Fruit fly (Drosophila melanogaster) whole organism, wandering third instar larva: Measurements from ENCODE around the gene sra.

ENCODE experiments used
- Abd-B ChIP-seq: fragments of >200 bp; optimal IDR thresholded peaks from 2 replicates; lab custom pipeline; 2017; ENCODE audit warnings: missing biosample characterization, missing genetic modification characterization
- CG32264 ChIP-seq: fragments of 200-800 bp; sonication (Bioruptor generic); optimal IDR thresholded peaks from 2 replicates; lab custom pipeline; 2016; ENCODE audit warnings: missing biosample characterization, missing genetic modification characterization
- CG9705 ChIP-seq: fragments of 200-800 bp; sonication (Bioruptor generic); optimal IDR thresholded peaks from 2 replicates; lab custom pipeline; 2018; ENCODE audit warnings: missing biosample characterization, mild to moderate bottlenecking, missing genetic modification characterization
- CrebA ChIP-seq: fragments of 200-800 bp; sonication (Bioruptor generic); optimal IDR thresholded peaks from 2 replicates; lab custom pipeline; 2016; ENCODE audit warnings: missing biosample characterization, mild to moderate bottlenecking, missing genetic modification characterization, borderline replicate concordance
- Dfd ChIP-seq: fragments of >200 bp; optimal IDR thresholded peaks from 2 replicates; lab custom pipeline; 2017; ENCODE audit warnings: missing biosample characterization, missing genetic modification characterization
- Dif ChIP-seq: fragments of 200-275, 200-300 bp; sonication (Bioruptor generic); optimal IDR thresholded peaks from 2 replicates; lab custom pipeline; 2018; ENCODE audit warnings: missing biosample characterization, missing genetic modification characterization; ENCODE audit not compliant: partially characterized antibody
- GATAd ChIP-seq: sonication (Bioruptor generic); optimal IDR thresholded peaks from 2 replicates; lab custom pipeline; 2016; ENCODE audit warnings: missing biosample characterization, missing genetic modification characterization
- HLH106 ChIP-seq: fragments of 200-800 bp; optimal IDR thresholded peaks from 3 replicates; lab custom pipeline; 2019; ENCODE audit warnings: missing biosample characterization, mild to moderate bottlenecking, missing genetic modification characterization, moderate library complexity
- Hnf4 ChIP-seq: fragments of 200-800 bp; sonication (Bioruptor generic); optimal IDR thresholded peaks from 2 replicates; lab custom pipeline; 2016; ENCODE audit warnings: missing biosample characterization, mild to moderate bottlenecking, missing genetic modification characterization
- Hr78 ChIP-seq: fragments of >200 bp; optimal IDR thresholded peaks from 2 replicates; lab custom pipeline; 2017; ENCODE audit warnings: missing biosample characterization, missing genetic modification characterization
- Hr83 ChIP-seq: fragments of 200-300 bp; sonication (Bioruptor generic); optimal IDR thresholded peaks from 2 replicates; lab custom pipeline; 2016; ENCODE audit warnings: missing biosample characterization, mild to moderate bottlenecking, missing genetic modification characterization, moderate library complexity; ENCODE audit not compliant: poor library complexity, severe bottlenecking
- Jra ChIP-seq: sonication (Bioruptor generic); optimal IDR thresholded peaks from 2 replicates; lab custom pipeline; 2016; ENCODE audit warnings: missing biosample characterization, missing genetic modification characterization
- Mio ChIP-seq: sonication (Bioruptor generic); optimal IDR thresholded peaks from 2 replicates; lab custom pipeline; 2016; ENCODE audit warnings: missing biosample characterization, missing genetic modification characterization
- Myc ChIP-seq: fragments of >200 bp; optimal IDR thresholded peaks from 2 replicates; lab custom pipeline; 2017
- N ChIP-seq: fragments of >200 bp; optimal IDR thresholded peaks from 2 replicates; lab custom pipeline; 2018; ENCODE audit warnings: missing biosample characterization, missing external identifiers, missing genetic modification characterization
- OdsH ChIP-seq: fragments of 200-800 bp; sonication (Bioruptor generic); optimal IDR thresholded peaks from 2 replicates; lab custom pipeline; 2016; ENCODE audit warnings: missing biosample characterization, mild to moderate bottlenecking, missing genetic modification characterization
- Rel ChIP-seq, 2 experiments: fragments of 200-800 bp; sonication (Bioruptor generic) in 1 of 2; optimal IDR thresholded peaks; 2 replicates in 1 of 2; 3 replicates in 1 of 2; lab custom pipeline; 2016 to 2019; ENCODE audit warnings: mild to moderate bottlenecking in 2 of 2, missing biosample characterization in 2 of 2, missing genetic modification characterization in 2 of 2, moderate library complexity in 1 of 2
- Sp1 ChIP-seq: fragments of 200-800 bp; sonication (Bioruptor generic); optimal IDR thresholded peaks from 3 replicates; lab custom pipeline; 2019; ENCODE audit warnings: missing biosample characterization, mild to moderate bottlenecking, missing genetic modification characterization, moderate library complexity
- Vsx2 ChIP-seq: fragments of 200-300, 225-300 bp; sonication (Bioruptor generic); optimal IDR thresholded peaks from 2 replicates; lab custom pipeline; 2018; ENCODE audit warnings: missing biosample characterization, missing genetic modification characterization; ENCODE audit not compliant: partially characterized antibody
- br ChIP-seq: fragments of 200-800 bp; sonication (Bioruptor generic); optimal IDR thresholded peaks from 2 replicates; lab custom pipeline; 2016; ENCODE audit warnings: missing biosample characterization, missing genetic modification characterization
- brk ChIP-seq: fragments of 200-800 bp; sonication (Bioruptor generic); optimal IDR thresholded peaks from 2 replicates; lab custom pipeline; 2016; ENCODE audit warnings: missing biosample characterization, mild to moderate bottlenecking, missing genetic modification characterization
- dl ChIP-seq, 2 experiments: fragments of 175-275, 200-275 bp in 1 of 2; fragments of 200-275 bp in 1 of 2; sonication (Bioruptor generic); optimal IDR thresholded peaks; lab custom pipeline; 2018; ENCODE audit warnings: mild to moderate bottlenecking in 2 of 2, missing biosample characterization in 2 of 2, missing genetic modification characterization in 2 of 2, moderate library complexity in 2 of 2; ENCODE audit not compliant: partially characterized antibody in 2 of 2, insufficient read depth in 1 of 2
- dmrt93B ChIP-seq: fragments of 200-800 bp; sonication (Bioruptor generic); optimal IDR thresholded peaks from 2 replicates; lab custom pipeline; 2018; ENCODE audit warnings: missing biosample characterization, mild to moderate bottlenecking, missing genetic modification characterization
- dsf ChIP-seq: sonication (Bioruptor generic); optimal IDR thresholded peaks from 2 replicates; lab custom pipeline; 2016; ENCODE audit warnings: missing biosample characterization, missing genetic modification characterization, borderline replicate concordance
- ey ChIP-seq: fragments of 200-800 bp; sonication (Bioruptor generic); optimal IDR thresholded peaks from 2 replicates; lab custom pipeline; 2016; ENCODE audit warnings: missing biosample characterization, missing genetic modification characterization
- foxo ChIP-seq, 2 experiments: fragments of 200-800 bp; sonication (Bioruptor generic); optimal IDR thresholded peaks; 2 replicates in 1 of 2; 3 replicates in 1 of 2; lab custom pipeline; 2016 to 2017; ENCODE audit warnings: missing biosample characterization in 2 of 2, missing genetic modification characterization in 2 of 2
- fru ChIP-seq: fragments of 200-800 bp; sonication (Bioruptor generic); optimal IDR thresholded peaks from 3 replicates; lab custom pipeline; 2016; ENCODE audit warnings: missing biosample characterization, mild to moderate bottlenecking, missing genetic modification characterization
- h ChIP-seq: fragments of 200-800 bp; sonication (Bioruptor generic); optimal IDR thresholded peaks from 3 replicates; lab custom pipeline; 2016; ENCODE audit warnings: missing biosample characterization, mild to moderate bottlenecking, missing genetic modification characterization
- jim ChIP-seq: fragments of 175-275, 200-325 bp; sonication (Bioruptor generic); optimal IDR thresholded peaks from 2 replicates; lab custom pipeline; 2016; ENCODE audit warnings: missing biosample characterization, mild to moderate bottlenecking, missing genetic modification characterization
- lola ChIP-seq: fragments of >200 bp; optimal IDR thresholded peaks from 2 replicates; lab custom pipeline; 2017; ENCODE audit warnings: missing biosample characterization, missing genetic modification characterization
- pan ChIP-seq: fragments of >200 bp; optimal IDR thresholded peaks from 2 replicates; lab custom pipeline; 2017
- psq ChIP-seq: fragments of 200-800 bp; sonication (Bioruptor generic); optimal IDR thresholded peaks from 3 replicates; lab custom pipeline; 2017; ENCODE audit warnings: missing biosample characterization, mild to moderate bottlenecking, missing genetic modification characterization, moderate library complexity
- rgr ChIP-seq: fragments of 200-800 bp; sonication (Bioruptor generic); optimal IDR thresholded peaks from 3 replicates; lab custom pipeline; 2016; ENCODE audit warnings: missing biosample characterization, mild to moderate bottlenecking, missing genetic modification characterization
- sage ChIP-seq: fragments of 200-800 bp; sonication (Bioruptor generic); optimal IDR thresholded peaks from 2 replicates; lab custom pipeline; 2016; ENCODE audit warnings: missing biosample characterization, mild to moderate bottlenecking, missing genetic modification characterization
- sv ChIP-seq: fragments of 200-800 bp; sonication (Bioruptor generic); optimal IDR thresholded peaks from 3 replicates; lab custom pipeline; 2016; ENCODE audit warnings: missing biosample characterization, missing genetic modification characterization
- tai ChIP-seq: sonication (Bioruptor generic); optimal IDR thresholded peaks from 2 replicates; lab custom pipeline; 2016; ENCODE audit warnings: missing biosample characterization, missing genetic modification characterization
- usp ChIP-seq: fragments of >200 bp; optimal IDR thresholded peaks from 2 replicates; lab custom pipeline; 2017; ENCODE audit warnings: missing biosample characterization, missing genetic modification characterization
- woc ChIP-seq: sonication (Bioruptor generic); optimal IDR thresholded peaks from 2 replicates; lab custom pipeline; 2016; ENCODE audit warnings: missing biosample characterization, mild to moderate bottlenecking, missing genetic modification characterization

The sra gene

dm6 chr3R:16240478-16241101 lies 53.8 kb downstream of the sra start:
- TF ChIP-seq ey (GFP tag; lab: Kevin White, UChicago) (peak; percentile 53), Abd-B (GFP tag; lab: Kevin White, UChicago) (no peak), brk (no peak), Hr83 (no peak), fru (GFP tag; lab: Kevin White, UChicago) (peak; percentile 37), Jra (GFP tag; lab: Kevin White, UChicago) (no peak), dl (GFP tag; optimal IDR thresholded peaks at IDR 0.05; lab: Kevin White, UChicago; ENCODE audit: insufficient read depth in 1 of 2, partially characterized antibody in 2 of 2) (peak in 1 of 2 experiments; percentile 69), Rel (GFP tag; optimal IDR thresholded peaks at IDR 0.05; lab: Kevin White, UChicago) (no peak), Rel (tag; optimal IDR thresholded peaks at IDR 0.05; lab: Kevin White, UChicago) (peak; percentile 80), dmrt93B (peak; percentile 3), Hnf4 (GFP tag; lab: Kevin White, UChicago) (peak; percentile 57), woc (GFP tag; lab: Kevin White, UChicago) (no peak), CrebA (GFP tag; lab: Kevin White, UChicago) (no peak), Hr78 (GFP tag; lab: Kevin White, UChicago) (no peak), CG32264 (GFP tag; lab: Kevin White, UChicago) (no peak), foxo (GFP tag; optimal IDR thresholded peaks at IDR 0.05; lab: Kevin White, UChicago) (no peak), sage (GFP tag; lab: Kevin White, UChicago) (no peak), tai (no peak), Sp1 (GFP tag; lab: Kevin White, UChicago) (no peak), GATAd (GFP tag; lab: Kevin White, UChicago) (no peak), Dif (GFP tag; lab: Kevin White, UChicago) (peak; percentile 67), psq (no peak), rgr (GFP tag; lab: Kevin White, UChicago) (no peak)

dm6 chr3R:16241102-16241779 lies 54.4 kb downstream of the sra start:
- TF ChIP-seq Hr83 (peak; percentile 93), CG9705 (GFP tag; lab: Kevin White, UChicago) (peak; percentile 35), br (GFP tag; lab: Kevin White, UChicago) (peak; percentile 61), OdsH (GFP tag; lab: Kevin White, UChicago) (peak; percentile 20), sv (GFP tag; lab: Kevin White, UChicago) (no peak), sage (GFP tag; lab: Kevin White, UChicago) (peak; percentile 28), dl (GFP tag; optimal IDR thresholded peaks at IDR 0.05; lab: Kevin White, UChicago; ENCODE audit: insufficient read depth in 1 of 2, partially characterized antibody in 2 of 2) (peak; percentile 33 to 53), psq (peak; percentile 96), h (GFP tag; lab: Kevin White, UChicago) (peak; percentile 58), tai (peak; percentile 66), usp (no peak), pan (lab: Kevin White, UChicago) (no peak), ey (GFP tag; lab: Kevin White, UChicago) (peak; percentile 68), dmrt93B (peak; percentile 50), rgr (GFP tag; lab: Kevin White, UChicago) (peak; percentile 60), Dfd (GFP tag; lab: Kevin White, UChicago) (peak; percentile 13), brk (peak; percentile 60), Myc (no peak), dsf (GFP tag; lab: Kevin White, UChicago) (no peak), HLH106 (tag; lab: Kevin White, UChicago) (peak; percentile 71), Hr78 (GFP tag; lab: Kevin White, UChicago) (no peak), N (no peak), Dif (GFP tag; lab: Kevin White, UChicago) (peak; percentile 86), Sp1 (GFP tag; lab: Kevin White, UChicago) (peak; percentile 29), CG32264 (GFP tag; lab: Kevin White, UChicago) (peak; percentile 2), Jra (GFP tag; lab: Kevin White, UChicago) (peak; percentile 76), Abd-B (GFP tag; lab: Kevin White, UChicago) (no peak), lola (GFP tag; lab: Kevin White, UChicago) (no peak), fru (GFP tag; lab: Kevin White, UChicago) (peak; percentile 24), GATAd (GFP tag; lab: Kevin White, UChicago) (no peak), CrebA (GFP tag; lab: Kevin White, UChicago) (peak; percentile 90), Mio (no peak), woc (GFP tag; lab: Kevin White, UChicago) (peak; percentile 24), Hnf4 (GFP tag; lab: Kevin White, UChicago) (peak; percentile 59), foxo (GFP tag; optimal IDR thresholded peaks at IDR 0.05; lab: Kevin White, UChicago) (peak; percentile 35 to 64), Rel (GFP tag; optimal IDR thresholded peaks at IDR 0.05; lab: Kevin White, UChicago) (no peak), Rel (tag; optimal IDR thresholded peaks at IDR 0.05; lab: Kevin White, UChicago) (peak; percentile 93), jim (GFP tag; lab: Kevin White, UChicago) (peak; percentile 76), Vsx2 (GFP tag; lab: Kevin White, UChicago) (no peak)
